Worm (Caenorhabditis elegans) whole organism, L3 larva: ENCODE measurements around the gene T12B3.2.

ENCODE experiments used
- ama-1 ChIP-seq: fragments of 150-350 bp; optimal IDR thresholded peaks from 2 replicates; lab custom pipeline; 2018
- nhr-28 ChIP-seq: fragments of 150-350 bp; optimal IDR thresholded peaks from 2 replicates; lab custom pipeline; 2014; ENCODE audit warnings: missing biosample characterization, missing genetic modification characterization
- pqm-1 ChIP-seq: fragments of 150-350 bp; optimal IDR thresholded peaks from 2 replicates; lab custom pipeline; 2017; ENCODE audit warnings: missing biosample characterization, missing genetic modification characterization, inconsistent platforms
- skn-1 ChIP-seq: fragments of 150-350 bp; optimal IDR thresholded peaks from 2 replicates; lab custom pipeline; 2014; ENCODE audit warnings: missing biosample characterization, missing genetic modification characterization
- unc-62 ChIP-seq: fragments of 150-350 bp; sonication (generic microtip); optimal IDR thresholded peaks from 4 replicates; lab custom pipeline; 2014; ENCODE audit warnings: missing biosample characterization, missing genetic modification reagents, missing genetic modification characterization

DNA sequence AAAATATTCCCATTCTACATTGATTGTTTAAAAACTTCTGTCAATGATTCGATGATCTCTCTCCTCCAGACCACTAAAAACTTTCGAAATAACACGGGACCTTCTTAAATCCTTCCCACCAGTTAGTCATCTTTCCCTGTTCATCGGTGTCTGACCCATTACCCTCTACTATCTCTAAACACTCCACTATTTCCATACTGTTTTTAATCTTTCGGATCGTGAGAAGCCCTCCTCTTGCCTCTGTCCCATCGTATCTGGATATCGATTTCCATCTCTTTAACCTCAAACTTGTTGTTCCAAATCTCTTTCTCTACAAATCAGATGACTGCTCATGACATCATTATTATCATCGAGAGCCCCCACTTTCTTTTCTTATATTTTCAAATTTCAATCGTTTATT is 51.7 kb downstream of the T12B3.2 start:
- TF ChIP-seq skn-1 (tag; lab: Kevin White, UChicago) (no peak), nhr-28 (no peak), unc-62 (GFP tag; lab: Kevin White, UChicago) (no peak), ama-1 (lab: Kevin White, UChicago) (no peak), pqm-1 (tag; lab: Kevin White, UChicago) (no peak)
